Fruit fly (Drosophila melanogaster): ENCODE measurements around the gene CG34279.

DNA sequence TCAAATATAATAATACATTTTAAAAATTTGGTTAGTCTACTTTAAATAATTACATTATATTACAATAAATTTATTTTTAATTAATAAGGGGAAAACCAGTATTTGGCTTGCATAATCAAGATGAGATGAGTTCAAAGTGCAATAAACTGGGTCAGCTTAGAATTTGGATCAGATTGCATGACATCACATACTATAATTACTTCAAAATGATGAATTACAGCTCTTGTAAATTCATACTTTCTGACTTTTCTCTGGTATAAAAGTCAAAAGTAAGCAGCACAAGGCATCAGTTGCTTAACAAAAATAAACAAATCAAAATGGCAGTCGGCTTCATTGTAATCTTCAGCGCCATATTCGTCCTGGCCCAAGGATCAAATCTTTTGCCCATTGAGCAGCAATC lies 14.1 kb upstream of the CG34279 start, which contains the start of gene CG33333:
- no peak for TF ChIP-seq ovo (GFP tag; optimal IDR thresholded peaks at IDR 0.05)
- TF ChIP-seq kay (GFP tag; ENCODE audit: borderline replicate concordance): no peak
- no peak for TF ChIP-seq cic (GFP tag; optimal IDR thresholded peaks at IDR 0.05)
- TF ChIP-seq Hr96 (GFP tag; optimal IDR thresholded peaks at IDR 0.05): no peak
- TF ChIP-seq CG11617 (GFP tag; optimal IDR thresholded peaks at IDR 0.05): no peak
- TF ChIP-seq CG12768 (GFP tag; optimal IDR thresholded peaks at IDR 0.05): no peak
